Worm (Caenorhabditis elegans) whole organism, late embryonic: Measurements from ENCODE around the gene bcmo-2.

Source experiments
- ama-1 ChIP-seq: fragments of 150-350 bp; optimal IDR thresholded peaks from 2 replicates; lab custom pipeline; 2014
- ceh-22 ChIP-seq: sonication (generic microtip); optimal IDR thresholded peaks from 2 replicates; lab custom pipeline; 2017; ENCODE audit warnings: missing biosample characterization, missing genetic modification characterization
- fkh-10 ChIP-seq: fragments of 150-350 bp; optimal IDR thresholded peaks from 2 replicates; lab custom pipeline; 2014; ENCODE audit warnings: missing biosample characterization, missing genetic modification reagents, missing genetic modification characterization
- pqm-1 ChIP-seq: sonication (generic microtip); optimal IDR thresholded peaks from 2 replicates; lab custom pipeline; 2016; ENCODE audit warnings: missing genetic modification characterization, missing compliant biosample characterization
- sox-4 ChIP-seq: sonication (generic microtip); optimal IDR thresholded peaks from 2 replicates; lab custom pipeline; 2017; ENCODE audit warnings: mild to moderate bottlenecking, missing genetic modification characterization, inconsistent platforms, missing compliant biosample characterization
- tbx-2 ChIP-seq: sonication (generic microtip); optimal IDR thresholded peaks from 2 replicates; lab custom pipeline; 2016; ENCODE audit warnings: missing genetic modification characterization, missing compliant biosample characterization

DNA sequence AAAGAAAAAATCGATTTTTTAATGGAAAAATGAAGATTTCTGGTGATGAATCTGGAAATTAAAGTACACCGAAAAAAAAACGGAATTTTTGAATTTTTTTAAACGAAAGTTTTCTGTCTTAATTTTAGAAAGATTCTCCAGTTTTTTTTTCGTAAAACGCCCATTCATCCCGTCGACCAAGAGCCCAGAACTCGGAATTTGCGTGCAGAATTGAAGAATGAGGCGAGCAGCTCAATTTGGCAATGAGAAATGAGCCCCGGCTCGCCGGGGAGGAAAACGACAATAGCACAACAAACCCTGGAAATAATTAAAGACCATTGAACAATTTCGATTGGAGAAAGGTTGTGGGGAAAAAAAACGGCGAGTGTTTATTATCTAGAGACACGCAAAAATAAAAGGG is 21.2 kb upstream of the bcmo-2 start:
- TF ChIP-seq pqm-1 = no peak
- TF ChIP-seq sox-4 (tag; lab: Kevin White, UChicago) = no peak
- no peak for TF ChIP-seq fkh-10 (GFP tag; lab: Kevin White, UChicago)
- no peak for TF ChIP-seq ceh-22
- TF ChIP-seq tbx-2 = no peak
- TF ChIP-seq ama-1 (lab: Kevin White, UChicago) = no peak
